Worm (Caenorhabditis elegans) whole organism, late embryonic: Measurements from ENCODE around the gene str-185.

ENCODE experiments used
- ama-1 ChIP-seq: fragments of 150-350 bp; optimal IDR thresholded peaks from 2 replicates; lab custom pipeline; 2014
- nhr-11 ChIP-seq: fragments of 150-350 bp; optimal IDR thresholded peaks from 2 replicates; lab custom pipeline; 2014; ENCODE audit warnings: missing biosample characterization, missing genetic modification characterization
- unc-3 ChIP-seq, 2 experiments: fragments of 200-800 bp in 1 of 2; sonication (Bioruptor generic) in 1 of 2; sonication (generic microtip) in 1 of 2; conservative IDR thresholded peaks in 1 of 2; optimal IDR thresholded peaks in 1 of 2; 2 replicates each; pipeline versions ENCODE4 v1.3.6 to Lab custom; 2016 to 2022; ENCODE audit warnings: missing compliant biosample characterization in 2 of 2, missing genetic modification characterization in 2 of 2, missing genetic modification reagents in 1 of 2

DNA sequence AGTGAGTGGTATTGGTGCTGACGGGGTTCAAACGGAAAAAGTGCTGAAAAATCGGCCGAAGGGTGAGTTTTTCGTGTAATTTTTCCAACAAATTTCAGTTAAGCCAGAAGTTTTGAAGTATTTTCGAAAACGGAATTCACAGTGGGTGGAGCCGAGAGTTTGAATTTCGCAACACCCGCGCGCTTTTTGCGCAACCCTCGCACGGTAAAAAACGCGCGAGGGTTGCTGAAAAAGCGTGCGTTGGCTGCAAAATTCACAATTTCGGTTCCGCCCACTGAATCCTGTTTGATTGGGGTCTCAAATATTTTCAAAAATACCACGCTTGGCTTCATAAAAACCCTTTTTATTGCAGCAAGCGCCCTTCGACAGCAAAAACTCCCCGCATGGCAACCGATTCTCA, 17.6 kb upstream of the str-185 start:
- TF ChIP-seq unc-3 (GFP tag; conservative IDR thresholded peaks at IDR 0.05; lab: Robert Waterston, UW) (no peak), unc-3 (tag; optimal IDR thresholded peaks at IDR 0.05; lab: Kevin White, UChicago) (no peak), ama-1 (lab: Kevin White, UChicago) (no peak), nhr-11 (tag; lab: Kevin White, UChicago) (no peak)
